Fruit fly (Drosophila melanogaster) whole organism, larva: ENCODE data around the gene CG34325.

Experiments
- noc ChIP-seq: fragments of 200-800 bp; sonication (Bioruptor generic); optimal IDR thresholded peaks from 3 replicates; lab custom pipeline; 2019; ENCODE audit warnings: missing biosample characterization, mild to moderate bottlenecking, missing genetic modification characterization, moderate library complexity

Gene CG34325

dm6 chrX:16697882-16698571 is 23.2 kb downstream of the CG34325 start:
- TF ChIP-seq noc (tag; lab: Kevin White, UChicago) = no peak

- TF ChIP-seq noc (tag; lab: Kevin White, UChicago) = no peak
These were observed 24.3 kb downstream of the CG34325 start for dm6 chrX:16696614-16697519.

- no peak for TF ChIP-seq noc (tag; lab: Kevin White, UChicago)
These were observed 25.5 kb downstream of the CG34325 start, which contains the start of gene CG4678 for dm6 chrX:16695658-16696181. Gene CG4678 (plus strand): TSS chrX:16696131.

- no peak for TF ChIP-seq noc (tag; lab: Kevin White, UChicago)
These were observed 26.3 kb downstream of the CG34325 start, which contains the start of gene Septin4 for dm6 chrX:16694959-16695358. Gene Septin4 (minus strand): TSS chrX:16695173.

dm6 chrX:16694477-16694876 is 26.7 kb downstream of the CG34325 start:
- TF ChIP-seq noc (tag; lab: Kevin White, UChicago) = no peak

- no peak for TF ChIP-seq noc (tag; lab: Kevin White, UChicago)
These were observed 27.3 kb downstream of the CG34325 start for dm6 chrX:16693805-16694387.

dm6 chrX:16692325-16692724 is 28.9 kb downstream of the CG34325 start:
- TF ChIP-seq noc (tag; lab: Kevin White, UChicago) = peak; percentile 70

- TF ChIP-seq noc (tag; lab: Kevin White, UChicago) = no peak
These were observed 29.8 kb downstream of the CG34325 start for dm6 chrX:16691440-16691839.

dm6 chrX:16690499-16690898 is 30.7 kb downstream of the CG34325 start:
- no peak for TF ChIP-seq noc (tag; lab: Kevin White, UChicago)

dm6 chrX:16689966-16690365 is 31.2 kb downstream of the CG34325 start:
- no peak for TF ChIP-seq noc (tag; lab: Kevin White, UChicago)

dm6 chrX:16689339-16689738 is 31.9 kb downstream of the CG34325 start:
- TF ChIP-seq noc (tag; lab: Kevin White, UChicago) = no peak

- TF ChIP-seq noc (tag; lab: Kevin White, UChicago) = no peak
These were observed 33.1 kb downstream of the CG34325 start for dm6 chrX:16688106-16688459.

dm6 chrX:16687400-16688105 is 33.7 kb downstream of the CG34325 start:
- TF ChIP-seq noc (tag; lab: Kevin White, UChicago) = no peak

- no peak for TF ChIP-seq noc (tag; lab: Kevin White, UChicago)
These were observed 37.4 kb downstream of the CG34325 start, which contains the start of gene Axs for dm6 chrX:16683765-16684164. Gene Axs (minus strand): TSS chrX:16683895.

dm6 chrX:16678845-16679347 is 42.3 kb downstream of the CG34325 start, which contains the start of the genes CG13010 and sing:
Gene CG13010 (minus strand): TSS chrX:16678945.
Gene sing (plus strand): TSS chrX:16679297.
- TF ChIP-seq noc (tag; lab: Kevin White, UChicago) = no peak
